Worm (Caenorhabditis elegans) whole organism, L4/young adult: Measurements from ENCODE around the gene F19F10.1.

ENCODE experiments used
- W03F9.2 ChIP-seq: fragments of 150-350 bp; optimal IDR thresholded peaks from 2 replicates; lab custom pipeline; 2014; ENCODE audit warnings: missing biosample characterization, missing genetic modification characterization
- dao-5 ChIP-seq: sonication (generic microtip); optimal IDR thresholded peaks from 2 replicates; lab custom pipeline; 2016; ENCODE audit warnings: missing genotype, missing genetic modification characterization, moderate library complexity, missing compliant biosample characterization
- him-1 ChIP-seq: sonication (generic microtip); optimal IDR thresholded peaks from 2 replicates; lab custom pipeline; 2016; ENCODE audit warnings: missing genotype, missing genetic modification reagents, missing genetic modification characterization, missing compliant biosample characterization

DNA sequence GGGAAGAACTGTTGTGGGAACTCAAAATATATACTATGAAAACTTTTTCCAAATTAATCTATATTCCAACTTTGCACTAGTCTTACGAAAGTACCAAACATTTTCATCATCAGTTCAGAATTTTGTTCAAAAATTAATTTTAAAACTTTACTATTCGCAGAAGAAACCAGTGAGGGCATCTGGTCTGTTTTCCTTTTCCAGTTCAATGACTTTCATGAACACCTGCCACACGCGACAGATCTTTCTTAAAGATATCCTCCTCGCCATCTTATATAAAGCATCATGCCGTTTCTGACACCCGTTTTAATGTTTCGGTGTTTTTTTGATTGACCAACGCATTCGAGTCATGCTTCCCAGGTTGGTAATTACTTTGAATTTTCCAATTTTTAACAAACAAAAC is 30.1 kb upstream of the F19F10.1 start, which contains the start of gene C54F6.3:
- TF ChIP-seq W03F9.2 (tag; lab: Kevin White, UChicago) (no peak), dao-5 (no peak), him-1 (tag; lab: Kevin White, UChicago) (no peak)
